Worm (Caenorhabditis elegans) whole organism, young adult: Measurements from ENCODE around the gene ifa-4.

Experiments used
- athp-1 ChIP-seq: sonication (generic microtip); optimal IDR thresholded peaks from 2 replicates; lab custom pipeline; 2017; ENCODE audit warnings: mild to moderate bottlenecking, missing genetic modification characterization, missing compliant biosample characterization
- lin-35 ChIP-seq, 3 experiments: fragments of 150-350 bp in 2 of 3; sonication (generic microtip) in 1 of 3; optimal IDR thresholded peaks; 2 replicates each; lab custom pipeline; 2014 to 2018; ENCODE audit warnings: missing biosample characterization in 3 of 3, missing genetic modification characterization in 3 of 3, missing genetic modification reagents in 3 of 3
- nhr-90 ChIP-seq: sonication (generic microtip); optimal IDR thresholded peaks from 2 replicates; lab custom pipeline; 2016; ENCODE audit warnings: missing genotype, mild to moderate bottlenecking, missing genetic modification characterization, missing compliant biosample characterization
- unc-62 ChIP-seq: fragments of 150-350 bp; optimal IDR thresholded peaks from 2 replicates; lab custom pipeline; 2014; ENCODE audit warnings: missing biosample characterization, missing genetic modification reagents, missing genetic modification characterization

- no peak for TF ChIP-seq nhr-90 (tag; lab: Kevin White, UChicago)
- TF ChIP-seq unc-62 = no peak
- no peak for TF ChIP-seq lin-35 (GFP tag; optimal IDR thresholded peaks at IDR 0.05; lab: Kevin White, UChicago)
- no peak for TF ChIP-seq athp-1 (tag; lab: Kevin White, UChicago)
Measured at ce11 chrX:4938990-4939389, 23.2 kb upstream of the ifa-4 start.
